Fruit fly (Drosophila melanogaster) whole organism, embryonic: ENCODE results near the gene CG15625.

Experiments used
- Adf1 ChIP-seq: fragments of 200-800 bp; sonication (Bioruptor generic); IDR thresholded peaks from 2 replicates; pipeline ENCODE4 v1.3.6; 2022; ENCODE audit warnings: missing biosample characterization, missing genetic modification characterization
- Antp ChIP-seq: fragments of 200-800 bp; sonication (Bioruptor generic); optimal IDR thresholded peaks from 3 replicates; lab custom pipeline; 2016; ENCODE audit warnings: missing biosample characterization, missing genetic modification characterization
- CG10267 ChIP-seq: fragments of 200-800 bp; sonication (Bioruptor generic); optimal IDR thresholded peaks from 2 replicates; lab custom pipeline; 2018; ENCODE audit warnings: missing biosample characterization, mild to moderate bottlenecking, missing genetic modification characterization, moderate library complexity
- CG10462 ChIP-seq: fragments of 200-800 bp; sonication (Bioruptor generic); optimal IDR thresholded peaks from 2 replicates; lab custom pipeline; 2016; ENCODE audit warnings: missing biosample characterization, missing genetic modification characterization
- CG11093 ChIP-seq: fragments of 200-800 bp; sonication (Bioruptor generic); IDR thresholded peaks from 3 replicates; pipeline ENCODE4 v1.3.6; 2022; ENCODE audit warnings: missing biosample characterization, missing genetic modification characterization
- CG11247 ChIP-seq: fragments of 200-800 bp; sonication (Bioruptor generic); IDR thresholded peaks from 2 replicates; pipeline ENCODE4 v1.3.6; 2022; ENCODE audit warnings: missing biosample characterization, missing genetic modification characterization
- CG12769 ChIP-seq: fragments of 200-800 bp; sonication (Bioruptor generic); optimal IDR thresholded peaks from 2 replicates; lab custom pipeline; 2019; ENCODE audit warnings: missing biosample characterization, mild to moderate bottlenecking, missing genetic modification characterization, moderate library complexity
- CG13287 ChIP-seq: fragments of 200-800 bp; sonication (Bioruptor generic); IDR thresholded peaks from 2 replicates; pipeline ENCODE4 v1.3.6; 2022; ENCODE audit warnings: missing biosample characterization, missing genetic modification characterization; ENCODE audit not compliant: partially characterized antibody
- CG15514 ChIP-seq: fragments of 200-800 bp; sonication (Bioruptor generic); optimal IDR thresholded peaks from 3 replicates; lab custom pipeline; 2017; ENCODE audit warnings: missing biosample characterization, missing genetic modification characterization, mild to moderate bottlenecking, moderate library complexity, missing genetic modification reagents
- CG17385 ChIP-seq: fragments of 200-800 bp; sonication (Bioruptor generic); optimal IDR thresholded peaks from 3 replicates; lab custom pipeline; 2018; ENCODE audit warnings: missing biosample characterization, mild to moderate bottlenecking, missing genetic modification characterization
- CG18262 ChIP-seq: fragments of 200-800 bp; optimal IDR thresholded peaks from 3 replicates; lab custom pipeline; 2019; ENCODE audit warnings: missing biosample characterization, mild to moderate bottlenecking, missing genetic modification characterization, moderate library complexity
- CG18476 ChIP-seq: fragments of 200-800 bp; sonication (Bioruptor generic); optimal IDR thresholded peaks from 2 replicates; lab custom pipeline; 2016; ENCODE audit warnings: missing biosample characterization, mild to moderate bottlenecking, missing genetic modification characterization
- CG2202 ChIP-seq: fragments of 200-800 bp; sonication (Bioruptor generic); optimal IDR thresholded peaks from 2 replicates; lab custom pipeline; 2018; ENCODE audit warnings: missing biosample characterization, mild to moderate bottlenecking, missing genetic modification characterization
- CG31224 ChIP-seq: fragments of 200-800 bp; sonication (Bioruptor generic); IDR thresholded peaks from 2 replicates; pipeline ENCODE4 v1.3.6; 2022; ENCODE audit warnings: missing biosample characterization, missing genetic modification characterization
- CG32767 ChIP-seq: fragments of 200-800 bp; sonication (Bioruptor generic); IDR thresholded peaks from 2 replicates; pipeline ENCODE4 v1.3.6; 2022; ENCODE audit warnings: missing biosample characterization, missing genetic modification characterization
- CG4328 ChIP-seq: fragments of 200-800 bp; sonication (Bioruptor generic); optimal IDR thresholded peaks from 3 replicates; lab custom pipeline; 2017; ENCODE audit warnings: missing biosample characterization, missing genetic modification reagents, missing genetic modification characterization
- CG4404 ChIP-seq: fragments of 200-800 bp; sonication (Bioruptor generic); IDR thresholded peaks from 2 replicates; pipeline ENCODE4 v1.3.6; 2022; ENCODE audit warnings: missing biosample characterization, missing genetic modification characterization
- CG6254 ChIP-seq: fragments of 200-800 bp; sonication (Bioruptor generic); optimal IDR thresholded peaks from 3 replicates; lab custom pipeline; 2017; ENCODE audit warnings: mild to moderate bottlenecking, missing biosample characterization, missing genetic modification reagents, missing genetic modification characterization
- CG6813 ChIP-seq: fragments of 200-800 bp; sonication (Bioruptor generic); optimal IDR thresholded peaks from 2 replicates; lab custom pipeline; 2017; ENCODE audit warnings: missing biosample characterization, missing genetic modification characterization, mild to moderate bottlenecking, moderate library complexity, missing genetic modification reagents
- CG7556 ChIP-seq: fragments of 200-800 bp; sonication (Bioruptor generic); optimal IDR thresholded peaks from 2 replicates; lab custom pipeline; 2017; ENCODE audit warnings: missing biosample characterization, mild to moderate bottlenecking, missing genetic modification characterization
- CG7987 ChIP-seq: fragments of 200-800 bp; sonication (Bioruptor generic); optimal IDR thresholded peaks from 2 replicates; lab custom pipeline; 2018; ENCODE audit warnings: missing biosample characterization, mild to moderate bottlenecking, missing genetic modification characterization, moderate library complexity
- CG8478 ChIP-seq: fragments of >200 bp; optimal IDR thresholded peaks from 2 replicates; lab custom pipeline; 2018
- CG8765 ChIP-seq: fragments of 200-800 bp; sonication (Bioruptor generic); IDR thresholded peaks from 2 replicates; pipeline ENCODE4 v1.3.6; 2022; ENCODE audit warnings: missing biosample characterization, missing genetic modification characterization
- CG9437 ChIP-seq: fragments of 200-800 bp; sonication (Bioruptor generic); optimal IDR thresholded peaks from 2 replicates; lab custom pipeline; 2018; ENCODE audit warnings: missing biosample characterization, mild to moderate bottlenecking, missing genetic modification characterization
- CkIIα-i1 ChIP-seq: fragments of 200-800 bp; sonication (Bioruptor generic); IDR thresholded peaks from 2 replicates; pipeline ENCODE4 v1.3.6; 2022; ENCODE audit warnings: missing biosample characterization, missing genetic modification characterization
- Dip3 ChIP-seq: fragments of 200-800 bp; sonication (Bioruptor generic); optimal IDR thresholded peaks from 3 replicates; lab custom pipeline; 2016; ENCODE audit warnings: missing biosample characterization, missing genetic modification characterization
- Mad ChIP-seq: fragments of 200-800 bp; sonication (Bioruptor generic); optimal IDR thresholded peaks from 2 replicates; lab custom pipeline; 2016; ENCODE audit warnings: missing biosample characterization, missing genetic modification characterization
- Mrtf ChIP-seq: fragments of 200-800 bp; sonication (Bioruptor generic); IDR thresholded peaks from 3 replicates; pipeline ENCODE4 v1.3.6; 2022; ENCODE audit warnings: missing biosample characterization, missing genetic modification characterization
- NFAT ChIP-seq: fragments of 200-800 bp; sonication (Bioruptor generic); IDR thresholded peaks from 2 replicates; pipeline ENCODE4 v1.3.6; 2022; ENCODE audit warnings: missing biosample characterization, missing genetic modification characterization
- NK7.1 ChIP-seq: fragments of 200-800 bp; sonication (Bioruptor generic); optimal IDR thresholded peaks from 3 replicates; lab custom pipeline; 2016; ENCODE audit warnings: missing biosample characterization, missing genetic modification characterization
- abd-A ChIP-seq: fragments of 200-800 bp; sonication (Bioruptor generic); optimal IDR thresholded peaks from 3 replicates; lab custom pipeline; 2019; ENCODE audit warnings: missing biosample characterization, mild to moderate bottlenecking, missing genetic modification characterization, moderate library complexity
- ac ChIP-seq: fragments of 200-800 bp; sonication (Bioruptor generic); optimal IDR thresholded peaks from 3 replicates; lab custom pipeline; 2017; ENCODE audit warnings: missing biosample characterization, mild to moderate bottlenecking, missing genetic modification characterization
- al ChIP-seq: fragments of 200-800 bp; sonication (Bioruptor generic); IDR thresholded peaks from 2 replicates; pipeline ENCODE4 v1.3.6; 2022; ENCODE audit warnings: missing biosample characterization, missing genetic modification characterization
- amos ChIP-seq: fragments of 200-800 bp; sonication (Bioruptor generic); IDR thresholded peaks from 2 replicates; pipeline ENCODE4 v1.3.6; 2022; ENCODE audit warnings: missing biosample characterization, missing genetic modification characterization; ENCODE audit not compliant: partially characterized antibody
- ato ChIP-seq: fragments of 200-800 bp; sonication (Bioruptor generic); IDR thresholded peaks from 2 replicates; pipeline ENCODE4 v1.3.6; 2022; ENCODE audit warnings: missing biosample characterization, missing genetic modification characterization; ENCODE audit not compliant: partially characterized antibody
- ci ChIP-seq: fragments of 200-800 bp; sonication (Bioruptor generic); IDR thresholded peaks from 3 replicates; pipeline ENCODE4 v1.3.6; 2022; ENCODE audit warnings: missing biosample characterization, missing genetic modification characterization
- disco-r ChIP-seq: fragments of 200-800 bp; sonication (Bioruptor generic); optimal IDR thresholded peaks from 2 replicates; lab custom pipeline; 2016; ENCODE audit warnings: missing biosample characterization, missing genetic modification characterization
- dysf ChIP-seq: fragments of 200-800 bp; sonication (Bioruptor generic); IDR thresholded peaks from 3 replicates; pipeline ENCODE4 v1.3.6; 2022; ENCODE audit warnings: missing biosample characterization, missing genetic modification characterization
- esg ChIP-seq: fragments of 200-800 bp; sonication (Bioruptor generic); conservative IDR thresholded peaks from 2 replicates; pipeline ENCODE4 v1.3.6; 2022; ENCODE audit warnings: missing biosample characterization, missing genetic modification characterization
- exex ChIP-seq: fragments of 200-800 bp; sonication (Bioruptor generic); optimal IDR thresholded peaks from 4 replicates; lab custom pipeline; 2018; ENCODE audit warnings: missing biosample characterization, mild to moderate bottlenecking, missing genetic modification characterization, moderate library complexity
- fd3F ChIP-seq: fragments of 200-800 bp; sonication (Bioruptor generic); optimal IDR thresholded peaks from 2 replicates; lab custom pipeline; 2018; ENCODE audit warnings: missing biosample characterization, mild to moderate bottlenecking, missing genetic modification characterization, moderate library complexity
- gro ChIP-seq: fragments of 200-800 bp; sonication (Bioruptor generic); optimal IDR thresholded peaks from 2 replicates; lab custom pipeline; 2016; ENCODE audit warnings: missing biosample characterization, missing genetic modification characterization
- jing ChIP-seq: fragments of 200-800 bp; sonication (Bioruptor generic); optimal IDR thresholded peaks from 2 replicates; lab custom pipeline; 2018; ENCODE audit warnings: missing biosample characterization, mild to moderate bottlenecking, missing genetic modification characterization
- mam ChIP-seq: fragments of 200-800 bp; sonication (Bioruptor generic); optimal IDR thresholded peaks from 3 replicates; lab custom pipeline; 2016; ENCODE audit warnings: missing biosample characterization, missing genetic modification characterization
- nau ChIP-seq: fragments of 200-800 bp; sonication (Bioruptor generic); optimal IDR thresholded peaks from 3 replicates; lab custom pipeline; 2017; ENCODE audit warnings: missing biosample characterization, mild to moderate bottlenecking, missing genetic modification characterization, missing genetic modification reagents
- pum ChIP-seq: fragments of 200-800 bp; sonication (Bioruptor generic); optimal IDR thresholded peaks from 2 replicates; lab custom pipeline; 2016; ENCODE audit warnings: missing biosample characterization, missing genetic modification characterization
- sd ChIP-seq: fragments of 200-800 bp; sonication (Bioruptor generic); optimal IDR thresholded peaks from 3 replicates; lab custom pipeline; 2018; ENCODE audit warnings: missing biosample characterization, mild to moderate bottlenecking, missing genetic modification characterization, moderate library complexity
- sob ChIP-seq: fragments of 200-800 bp; sonication (Bioruptor generic); IDR thresholded peaks from 2 replicates; pipeline ENCODE4 v1.3.6; 2022; ENCODE audit warnings: missing biosample characterization, missing genetic modification characterization
- ssp ChIP-seq: fragments of 200-800 bp; sonication (Bioruptor generic); IDR thresholded peaks from 2 replicates; pipeline ENCODE4 v1.3.6; 2022; ENCODE audit warnings: missing biosample characterization, missing genetic modification characterization
- tup ChIP-seq: fragments of 200-800 bp; sonication (Bioruptor generic); optimal IDR thresholded peaks from 2 replicates; lab custom pipeline; 2016; ENCODE audit warnings: missing biosample characterization, mild to moderate bottlenecking, missing genetic modification characterization, moderate library complexity
- zen ChIP-seq: fragments of 200-800 bp; sonication (Bioruptor generic); optimal IDR thresholded peaks from 3 replicates; lab custom pipeline; 2018; ENCODE audit warnings: missing biosample characterization, mild to moderate bottlenecking, missing genetic modification characterization, moderate library complexity

The CG15625 gene

dm6 chr2L:4850356-4850755, 39.4 kb upstream of the CG15625 start, which contains the start of the genes mRpS2 and Mon1 (continued):
- TF ChIP-seq Dip3 (GFP tag; lab: Kevin White, UChicago) (peak; percentile 83), ato (GFP tag; lab: Robert Waterston, UW) (no peak), CG7987 (GFP tag; lab: Kevin White, UChicago) (peak; percentile 92), CG11247 (GFP tag; lab: Robert Waterston, UW) (peak; percentile 95), tup (peak; percentile 85), gro (GFP tag; lab: Kevin White, UChicago) (peak; percentile 86), sob (peak; percentile 98), mam (GFP tag; lab: Kevin White, UChicago) (peak; percentile 91), dysf (peak; percentile 94), fd3F (GFP tag; lab: Kevin White, UChicago) (peak; percentile 95), CG8765 (GFP tag; lab: Robert Waterston, UW) (peak; percentile 87), al (GFP tag; lab: Robert Waterston, UW) (peak; percentile 96), CG12769 (peak; percentile 81), CG7556 (GFP tag; lab: Kevin White, UChicago) (peak; percentile 91), CG31224 (GFP tag; lab: Robert Waterston, UW) (peak; percentile 95), CG13287 (GFP tag; lab: Robert Waterston, UW) (peak; percentile 50; the same call in 1 of the 2 replicates), CG11093 (GFP tag; lab: Robert Waterston, UW) (peak; percentile 86), CG4328 (GFP tag; lab: Kevin White, UChicago) (peak; percentile 80), NK7.1 (GFP tag; lab: Kevin White, UChicago) (peak; percentile 49), Adf1 (GFP tag; lab: Robert Waterston, UW) (peak; percentile 78), CG4404 (GFP tag; lab: Robert Waterston, UW) (peak; percentile 85), pum (peak; percentile 77), CG9437 (GFP tag; lab: Kevin White, UChicago) (peak; percentile 90), ci (GFP tag; lab: Robert Waterston, UW) (peak; percentile 96), CG18262 (tag; lab: Kevin White, UChicago) (peak; percentile 96), Mad (GFP tag; lab: Kevin White, UChicago) (peak; percentile 84), jing (GFP tag; lab: Kevin White, UChicago) (no peak), CkIIα-i1 (GFP tag; lab: Robert Waterston, UW) (peak; percentile 67; the same call in 1 of the 2 replicates), CG18476 (GFP tag; lab: Kevin White, UChicago) (peak; percentile 88), ssp (GFP tag; lab: Robert Waterston, UW) (peak; percentile 90), esg (GFP tag; lab: Robert Waterston, UW) (peak; percentile 95), zen (tag; lab: Kevin White, UChicago) (peak; percentile 96), CG32767 (peak; percentile 95), amos (GFP tag; lab: Robert Waterston, UW) (no peak), CG6254 (peak; percentile 89), sd (tag; lab: Kevin White, UChicago) (no peak), disco-r (GFP tag; lab: Kevin White, UChicago) (peak; percentile 11), NFAT (GFP tag; lab: Robert Waterston, UW) (peak; percentile 97), abd-A (no peak), exex (peak; percentile 84), CG17385 (GFP tag; lab: Kevin White, UChicago) (peak; percentile 98), nau (GFP tag; lab: Kevin White, UChicago) (no peak), CG10267 (tag; lab: Kevin White, UChicago) (peak; percentile 99), CG10462 (GFP tag; lab: Kevin White, UChicago) (peak; percentile 88), CG6813 (GFP tag; lab: Kevin White, UChicago) (peak; percentile 87), CG15514 (peak; percentile 93), CG8478 (lab: Kevin White, UChicago) (no peak), CG2202 (peak; percentile 85), ac (GFP tag; lab: Kevin White, UChicago) (peak; percentile 37), Antp (peak; percentile 74), Mrtf (GFP tag; lab: Robert Waterston, UW) (peak; percentile 86)
